Worm (Caenorhabditis elegans) whole organism, L4 larva: ENCODE measurements around the gene asp-1.

Experiments
- F44E2.7 ChIP-seq: fragments of 200-800 bp; sonication (Bioruptor generic); IDR thresholded peaks from 2 replicates; pipeline ENCODE4 v2.1.2; 2022; ENCODE audit warnings: missing genetic modification characterization, missing compliant biosample characterization
- T20F7.1 ChIP-seq: fragments of 200-800 bp; sonication (Bioruptor generic); optimal IDR thresholded peaks from 2 replicates; lab custom pipeline; 2018; ENCODE audit warnings: mild to moderate bottlenecking, missing genetic modification characterization, missing compliant biosample characterization
- T26A8.4 ChIP-seq: fragments of 200-800 bp; sonication (Bioruptor generic); IDR thresholded peaks from 2 replicates; pipeline ENCODE4 v1.3.6; 2022; ENCODE audit warnings: missing genetic modification characterization, missing compliant biosample characterization
- Y48G9A.11 ChIP-seq: fragments of 200-800 bp; sonication (Bioruptor generic); IDR thresholded peaks from 2 replicates; pipeline ENCODE4 v1.3.6; 2022; ENCODE audit warnings: missing genetic modification reagents, missing genetic modification characterization, missing compliant biosample characterization
- Y5F2A.4 ChIP-seq: fragments of 200-800 bp; sonication (Bioruptor generic); optimal IDR thresholded peaks from 2 replicates; lab custom pipeline; 2018; ENCODE audit warnings: mild to moderate bottlenecking, missing genetic modification characterization, missing compliant biosample characterization
- ZK546.5 ChIP-seq, 2 experiments: sonication (generic microtip); optimal IDR thresholded peaks; 2 replicates each; lab custom pipeline; 2017; ENCODE audit warnings: missing biosample characterization in 2 of 2, missing genetic modification characterization in 2 of 2
- aha-1 ChIP-seq: fragments of 150-350 bp; peaks from one replicate; lab custom pipeline; 2014; ENCODE audit warnings: missing biosample characterization, missing genetic modification characterization
- ama-1 ChIP-seq: fragments of 150-350 bp; optimal IDR thresholded peaks from 2 replicates; lab custom pipeline; 2014; ENCODE audit warnings: inconsistent platforms, mixed read lengths
- attf-4 ChIP-seq: sonication (generic microtip); optimal IDR thresholded peaks from 3 replicates; lab custom pipeline; 2017; ENCODE audit warnings: missing biosample characterization, missing genetic modification characterization
- ceh-20 ChIP-seq: fragments of 200-800 bp; sonication (Bioruptor generic); IDR thresholded peaks from 2 replicates; pipeline ENCODE4 v1.3.6; 2022; ENCODE audit warnings: missing genetic modification reagents, missing genetic modification characterization, missing compliant biosample characterization
- ceh-28 ChIP-seq: fragments of 150-350 bp; optimal IDR thresholded peaks from 2 replicates; lab custom pipeline; 2014; ENCODE audit warnings: missing biosample characterization, missing genetic modification reagents, missing genetic modification characterization
- ceh-82 ChIP-seq: sonication (generic microtip); optimal IDR thresholded peaks from 2 replicates; lab custom pipeline; 2017; ENCODE audit warnings: missing biosample characterization, missing genetic modification characterization
- ces-1 ChIP-seq: fragments of 150-350 bp; sonication (generic microtip); optimal IDR thresholded peaks from 4 replicates; lab custom pipeline; 2014; ENCODE audit warnings: missing biosample characterization, missing genetic modification reagents, missing genetic modification characterization
- cey-2 ChIP-seq: sonication (generic microtip); optimal IDR thresholded peaks from 3 replicates; lab custom pipeline; 2017; ENCODE audit warnings: missing genetic modification characterization, mild to moderate bottlenecking, missing compliant biosample characterization, antibody characterized with exemption, borderline replicate concordance; ENCODE audit not compliant: insufficient read depth
- duxl-1 ChIP-seq: sonication (generic microtip); optimal IDR thresholded peaks from 2 replicates; lab custom pipeline; 2016; ENCODE audit warnings: mild to moderate bottlenecking, missing genetic modification characterization, moderate library complexity, missing compliant biosample characterization; ENCODE audit not compliant: poor library complexity
- egl-27 ChIP-seq: sonication (generic microtip); optimal IDR thresholded peaks from 3 replicates; lab custom pipeline; 2017; ENCODE audit warnings: missing biosample characterization, missing genetic modification reagents, missing genetic modification characterization
- fos-1 ChIP-seq: fragments of 150-350 bp; optimal IDR thresholded peaks from 2 replicates; lab custom pipeline; 2014; ENCODE audit warnings: missing biosample characterization, missing genetic modification characterization
- hif-1 ChIP-seq, 2 experiments: sonication (generic microtip); optimal IDR thresholded peaks; 2 replicates each; lab custom pipeline; 2016 to 2017; ENCODE audit warnings: missing compliant biosample characterization in 2 of 2, missing genetic modification characterization in 2 of 2, missing genetic modification reagents in 2 of 2, missing genotype in 2 of 2, mild to moderate bottlenecking in 1 of 2
- hlh-11 ChIP-seq: fragments of 200-800 bp; sonication (Bioruptor generic); optimal IDR thresholded peaks from 2 replicates; lab custom pipeline; 2018; ENCODE audit warnings: mild to moderate bottlenecking, missing genetic modification characterization, missing compliant biosample characterization
- hlh-30 ChIP-seq: sonication (generic microtip); optimal IDR thresholded peaks from 2 replicates; lab custom pipeline; 2017; ENCODE audit warnings: antibody characterized with exemption, mild to moderate bottlenecking, missing genetic modification characterization, missing compliant biosample characterization; ENCODE audit not compliant: insufficient read depth
- jun-1 ChIP-seq: fragments of 150-350 bp; optimal IDR thresholded peaks from 2 replicates; lab custom pipeline; 2014; ENCODE audit warnings: missing biosample characterization, missing genetic modification reagents, missing genetic modification characterization
- lin-39 ChIP-seq: fragments of 150-350 bp; optimal IDR thresholded peaks from 2 replicates; lab custom pipeline; 2014; ENCODE audit warnings: missing biosample characterization, missing genetic modification reagents, missing genetic modification characterization
- nhr-10 ChIP-seq: fragments of 150-350 bp; optimal IDR thresholded peaks from 2 replicates; lab custom pipeline; 2014; ENCODE audit warnings: missing biosample characterization, missing genetic modification characterization
- nhr-237 ChIP-seq: sonication (generic microtip); optimal IDR thresholded peaks from 2 replicates; lab custom pipeline; 2017; ENCODE audit warnings: missing biosample characterization, missing genetic modification characterization
- nhr-25 ChIP-seq: sonication (generic microtip); optimal IDR thresholded peaks from 2 replicates; lab custom pipeline; 2017; ENCODE audit warnings: missing genetic modification characterization, mild to moderate bottlenecking, missing compliant biosample characterization, antibody characterized with exemption, moderate library complexity, borderline replicate concordance; ENCODE audit not compliant: insufficient read depth
- nhr-28 ChIP-seq: fragments of 150-350 bp; optimal IDR thresholded peaks from 2 replicates; lab custom pipeline; 2014; ENCODE audit warnings: missing biosample characterization, missing genetic modification characterization
- nhr-41 ChIP-seq: fragments of 200-800 bp; sonication (Bioruptor generic); IDR thresholded peaks from 2 replicates; pipeline ENCODE4 v1.3.6; 2022; ENCODE audit warnings: missing genetic modification reagents, missing genetic modification characterization, missing compliant biosample characterization
- nhr-42 ChIP-seq: fragments of 200-800 bp; sonication (Bioruptor generic); IDR thresholded peaks from 2 replicates; pipeline ENCODE4 v1.3.6; 2022; ENCODE audit warnings: missing genetic modification characterization, missing compliant biosample characterization
- nhr-77 ChIP-seq: fragments of 150-350 bp; optimal IDR thresholded peaks from 2 replicates; lab custom pipeline; 2014; ENCODE audit warnings: missing biosample characterization, missing genetic modification characterization
- php-3 ChIP-seq: fragments of 200-800 bp; sonication (Bioruptor generic); IDR thresholded peaks from 2 replicates; pipeline ENCODE4 v1.3.6; 2022; ENCODE audit warnings: missing genetic modification reagents, missing genetic modification characterization, missing compliant biosample characterization
- sdz-12 ChIP-seq: fragments of 200-800 bp; sonication (Bioruptor generic); optimal IDR thresholded peaks from 2 replicates; lab custom pipeline; 2018; ENCODE audit warnings: mild to moderate bottlenecking, missing genetic modification characterization, missing compliant biosample characterization
- set-16 ChIP-seq: fragments of 200-800 bp; sonication (Bioruptor generic); IDR thresholded peaks from 2 replicates; pipeline ENCODE4 v1.3.6; 2022; ENCODE audit warnings: missing genetic modification reagents, missing genetic modification characterization, missing compliant biosample characterization
- unc-130 ChIP-seq: sonication (generic microtip); optimal IDR thresholded peaks from 2 replicates; lab custom pipeline; 2016; ENCODE audit warnings: missing genetic modification reagents, missing genetic modification characterization, missing compliant biosample characterization
- unc-62 ChIP-seq, 3 experiments: fragments of 150-350 bp in 1 of 3; sonication (generic microtip); optimal IDR thresholded peaks in 2 of 3; peaks in 1 of 3; 1 replicate in 1 of 3; 2 replicates in 2 of 3; lab custom pipeline; 2014 to 2017; ENCODE audit warnings: missing biosample characterization in 3 of 3, missing genetic modification characterization in 3 of 3, missing genetic modification reagents in 3 of 3, missing genotype in 1 of 3

The asp-1 gene

ce11 chrV:19076141-19076656 lies 25.6 kb upstream of the asp-1 start:
- TF ChIP-seq ceh-28 (tag; lab: Kevin White, UChicago) = peak; percentile 55
- TF ChIP-seq, all 104 proteins: peak for 1; not testable (repeated sequence) for 103

- TF ChIP-seq jun-1 = no peak
- TF ChIP-seq nhr-10 (tag; lab: Kevin White, UChicago) = no peak
- TF ChIP-seq ceh-28 (tag; lab: Kevin White, UChicago) = peak; percentile 66
Observed at ce11 chrV:19073169-19073568, 22.6 kb upstream of the asp-1 start.

DNA sequence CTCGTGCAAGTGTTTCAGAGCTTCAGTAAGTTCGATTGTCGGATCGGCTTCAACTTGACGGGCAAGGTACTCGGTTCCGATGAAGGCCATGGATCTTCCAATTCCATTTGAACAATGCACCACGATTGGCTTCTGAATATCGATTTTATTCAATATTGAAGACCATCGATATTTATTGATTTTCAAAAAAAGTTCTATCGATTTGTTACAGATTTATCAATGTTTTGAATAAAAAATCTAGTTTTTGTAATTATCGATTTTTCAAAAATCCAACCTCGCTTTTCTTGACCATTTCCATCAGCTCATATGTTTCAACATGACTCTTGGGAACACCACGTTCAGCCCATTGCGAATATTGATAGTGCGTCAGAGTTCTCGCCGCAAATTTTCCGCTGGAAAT lies 18.3 kb upstream of the asp-1 start:
- TF ChIP-seq ceh-28 (tag; lab: Kevin White, UChicago) (peak; percentile 59), ama-1 (no peak)

DNA sequence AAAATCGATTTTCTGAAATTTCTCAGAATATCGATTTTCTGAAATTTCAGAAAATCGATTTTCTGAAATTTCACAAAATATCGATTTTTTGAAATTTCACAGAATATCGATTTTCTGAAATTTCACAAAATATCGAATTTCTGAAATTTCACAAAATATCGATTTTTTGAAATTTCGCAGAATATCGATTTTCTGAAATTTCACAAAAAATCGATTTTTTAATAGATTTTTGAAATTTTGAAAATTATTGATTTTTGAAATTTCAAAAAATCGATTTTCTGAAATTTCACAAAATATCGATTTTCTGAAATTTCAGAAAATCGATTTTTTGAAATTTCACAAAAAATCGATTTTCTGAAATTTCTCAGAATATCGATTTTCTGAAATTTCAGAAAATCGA lies 15.4 kb upstream of the asp-1 start:
- peak; percentile 21 for TF ChIP-seq ceh-28 (tag; lab: Kevin White, UChicago)

DNA sequence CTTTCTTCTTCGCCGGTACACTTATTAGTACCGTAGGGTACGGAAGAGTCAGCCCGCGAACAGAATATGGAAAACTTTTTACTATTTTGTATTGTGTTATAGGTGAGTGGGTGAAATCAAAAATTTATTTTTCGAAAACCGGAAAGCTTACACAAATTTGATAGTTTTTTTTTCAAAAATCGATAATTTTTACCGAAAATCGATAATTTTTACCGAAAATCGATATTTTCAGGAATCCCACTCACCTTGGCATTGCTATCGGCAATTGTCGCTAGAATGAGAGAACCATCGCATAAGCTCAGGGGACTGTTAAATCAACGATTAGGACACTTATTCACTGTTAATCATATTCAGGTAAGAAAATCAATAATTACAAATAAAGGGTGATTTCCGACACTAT lies 12.8 kb upstream of the asp-1 start:
- TF ChIP-seq egl-27 (tag; lab: Kevin White, UChicago) = no peak
- no peak for TF ChIP-seq nhr-42
- TF ChIP-seq nhr-28 (tag; lab: Kevin White, UChicago) = no peak
- TF ChIP-seq unc-62 (GFP tag; optimal IDR thresholded peaks at IDR 0.05 in 1 of 2; lab: Kevin White, UChicago) = no peak
- TF ChIP-seq unc-62 (tag; optimal IDR thresholded peaks at IDR 0.05; lab: Kevin White, UChicago) = no peak
- TF ChIP-seq ceh-28 (tag; lab: Kevin White, UChicago) = peak; percentile 77
- no peak for TF ChIP-seq jun-1

- TF ChIP-seq ces-1 (GFP tag; lab: Kevin White, UChicago) = no peak
- TF ChIP-seq ZK546.5 (tag; optimal IDR thresholded peaks at IDR 0.05; lab: Kevin White, UChicago) = no peak
Observed at ce11 chrV:19059873-19060272, 9.3 kb upstream of the asp-1 start, which contains the start of gene twk-46. TSS of gene twk-46 (plus strand) at chrV:19060173.

DNA sequence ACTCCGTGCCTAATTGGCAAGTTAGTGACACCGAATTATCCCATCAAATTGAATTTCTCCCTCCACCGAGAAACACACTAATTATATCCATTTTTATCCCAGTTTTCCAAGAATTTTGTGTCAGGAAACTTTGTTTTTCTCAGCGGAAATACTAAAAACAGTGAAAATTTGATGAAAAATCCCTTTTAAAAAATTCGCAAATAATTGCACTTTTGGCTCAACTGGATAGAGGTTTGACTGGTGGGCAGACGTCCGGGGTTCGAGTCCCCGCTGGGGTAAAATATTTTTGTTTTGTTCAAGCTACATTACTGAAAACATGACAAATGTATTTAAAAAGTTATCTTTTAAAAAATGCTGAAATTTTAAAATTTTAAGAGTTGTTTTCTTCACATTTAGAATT lies 7.5 kb upstream of the asp-1 start:
- TF ChIP-seq fos-1 (tag; lab: Kevin White, UChicago) = no peak
- peak; percentile 14 for TF ChIP-seq aha-1 (tag; lab: Kevin White, UChicago)

DNA sequence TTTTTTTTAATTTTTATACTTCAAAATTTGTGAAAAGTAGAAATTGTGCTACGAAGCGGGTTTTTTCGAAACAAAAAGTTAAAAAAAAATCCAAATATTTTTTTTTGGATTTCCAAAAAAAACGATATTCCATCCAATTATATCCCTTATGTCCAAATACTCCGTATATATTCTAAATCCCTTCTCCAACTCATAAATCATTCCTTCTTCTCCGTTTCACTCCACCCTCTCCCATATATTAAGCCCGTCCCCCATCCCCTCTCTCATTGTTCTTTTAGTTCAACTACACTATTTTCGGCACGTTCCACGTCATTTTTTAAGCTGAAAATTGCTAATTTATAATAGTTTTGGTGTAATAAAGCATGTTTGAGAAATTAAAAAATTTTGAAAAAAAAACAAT lies 7.0 kb upstream of the asp-1 start:
- no peak for TF ChIP-seq attf-4 (tag; lab: Kevin White, UChicago)
- TF ChIP-seq F44E2.7 (GFP tag; lab: Robert Waterston, UW) = no peak
- TF ChIP-seq duxl-1 (tag; lab: Kevin White, UChicago) = no peak
- no peak for TF ChIP-seq nhr-77 (tag; lab: Kevin White, UChicago)
- no peak for TF ChIP-seq ces-1 (GFP tag; lab: Kevin White, UChicago)
- no peak for TF ChIP-seq ceh-82
- TF ChIP-seq fos-1 (tag; lab: Kevin White, UChicago) = no peak
- TF ChIP-seq ceh-20 = 0 out of 2 replicates have a peak, but pooled peaks have one; percentile 31

DNA sequence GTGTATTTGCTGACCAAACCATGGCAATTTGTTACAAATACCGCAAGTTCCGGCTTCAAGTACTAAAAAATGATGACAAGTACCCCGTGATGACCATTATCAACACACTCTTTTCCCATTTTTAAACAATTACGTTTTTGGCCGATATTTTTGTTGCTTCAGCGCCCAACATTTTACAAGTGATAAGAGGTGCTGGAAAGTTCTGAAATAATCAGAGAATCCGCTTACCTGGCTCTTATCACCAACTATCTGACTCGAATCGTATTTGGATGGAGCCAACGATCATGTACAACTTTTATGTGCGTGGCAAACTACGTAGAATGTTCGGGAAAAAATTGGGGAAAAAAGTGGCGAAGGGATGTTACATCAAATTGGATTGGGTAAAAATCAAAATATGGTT lies 2.7 kb upstream of the asp-1 start:
- TF ChIP-seq Y48G9A.11 (GFP tag; lab: Robert Waterston, UW) (no peak), hlh-11 (peak; percentile 77), T26A8.4 (GFP tag; lab: Robert Waterston, UW) (no peak), unc-130 (GFP tag; lab: Kevin White, UChicago) (no peak), ceh-28 (tag; lab: Kevin White, UChicago) (no peak), T20F7.1 (no peak), sdz-12 (no peak), nhr-41 (GFP tag; lab: Robert Waterston, UW) (no peak), cey-2 (tag; lab: Kevin White, UChicago) (no peak), hlh-30 (peak; percentile 55), set-16 (no peak), lin-39 (no peak), fos-1 (tag; lab: Kevin White, UChicago) (no peak), hif-1 (tag; optimal IDR thresholded peaks at IDR 0.05; lab: Kevin White, UChicago) (no peak), Y5F2A.4 (GFP tag; lab: Kevin White, UChicago) (no peak), nhr-237 (no peak), nhr-25 (no peak), php-3 (GFP tag; lab: Robert Waterston, UW) (peak; percentile 72)
